Worm (Caenorhabditis elegans) whole organism, young adult: Measurements from ENCODE around the gene F59F5.4.

Experiments used
- B0019.2 ChIP-seq: fragments of 200-800 bp; sonication (Bioruptor generic); conservative IDR thresholded peaks from 2 replicates; pipeline ENCODE4 v1.3.6; 2022; ENCODE audit warnings: missing genetic modification reagents, missing genetic modification characterization, missing compliant biosample characterization
- B0261.1 ChIP-seq: sonication (generic microtip); optimal IDR thresholded peaks from 2 replicates; lab custom pipeline; 2016; ENCODE audit warnings: mild to moderate bottlenecking, missing genetic modification characterization, moderate library complexity, missing compliant biosample characterization
- C06A6.2 ChIP-seq: fragments of 200-800 bp; sonication (Bioruptor generic); conservative IDR thresholded peaks from 2 replicates; pipeline ENCODE4 v1.3.6; 2022; ENCODE audit warnings: missing genetic modification characterization, missing compliant biosample characterization
- F10E7.11 ChIP-seq: sonication (generic microtip); optimal IDR thresholded peaks from 2 replicates; lab custom pipeline; 2017; ENCODE audit warnings: mild to moderate bottlenecking, missing genetic modification characterization, moderate library complexity, missing compliant biosample characterization
- F22D6.2 ChIP-seq: sonication (generic microtip); optimal IDR thresholded peaks from 2 replicates; lab custom pipeline; 2016; ENCODE audit warnings: mild to moderate bottlenecking, missing genetic modification characterization, missing compliant biosample characterization
- F23B12.7 ChIP-seq: sonication (generic microtip); optimal IDR thresholded peaks from 2 replicates; lab custom pipeline; 2017; ENCODE audit warnings: missing genetic modification characterization, mild to moderate bottlenecking, missing compliant biosample characterization, antibody characterized with exemption, moderate library complexity; ENCODE audit not compliant: insufficient read depth
- F57A8.1 ChIP-seq: fragments of 200-800 bp; sonication (Bioruptor generic); optimal IDR thresholded peaks from 2 replicates; lab custom pipeline; 2018; ENCODE audit warnings: mild to moderate bottlenecking, missing genetic modification characterization, moderate library complexity, missing compliant biosample characterization
- ZK185.1 ChIP-seq: sonication (generic microtip); optimal IDR thresholded peaks from 2 replicates; lab custom pipeline; 2016; ENCODE audit warnings: mild to moderate bottlenecking, missing genetic modification characterization, missing compliant biosample characterization; ENCODE audit not compliant: poor library complexity, severe bottlenecking
- aptf-2 ChIP-seq: fragments of 200-800 bp; sonication (Bioruptor generic); conservative IDR thresholded peaks from 2 replicates; pipeline ENCODE4 v1.3.6; 2022; ENCODE audit warnings: missing genetic modification reagents, missing genetic modification characterization, missing compliant biosample characterization
- attf-5 ChIP-seq: fragments of 200-800 bp; sonication (Bioruptor generic); optimal IDR thresholded peaks from 2 replicates; lab custom pipeline; 2018; ENCODE audit warnings: mild to moderate bottlenecking, missing genetic modification characterization, missing compliant biosample characterization
- bed-1 ChIP-seq: fragments of 200-800 bp; sonication (Bioruptor generic); IDR thresholded peaks from 2 replicates; pipeline ENCODE4 v1.3.6; 2022; ENCODE audit warnings: missing genetic modification reagents, missing genetic modification characterization, missing compliant biosample characterization
- cebp-1 ChIP-seq, 2 experiments: fragments of 200-800 bp in 1 of 2; sonication (Bioruptor generic) in 1 of 2; sonication (generic microtip) in 1 of 2; IDR thresholded peaks in 1 of 2; optimal IDR thresholded peaks in 1 of 2; 2 replicates each; pipeline versions ENCODE4 v1.3.6 to Lab custom; 2017 to 2022; ENCODE audit warnings: missing compliant biosample characterization in 2 of 2, missing genetic modification characterization in 2 of 2, mild to moderate bottlenecking in 1 of 2, missing genetic modification reagents in 1 of 2, moderate library complexity in 1 of 2
- ceh-27 ChIP-seq: fragments of 200-800 bp; sonication (Bioruptor generic); optimal IDR thresholded peaks from 2 replicates; lab custom pipeline; 2018; ENCODE audit warnings: mild to moderate bottlenecking, missing genetic modification characterization, moderate library complexity, missing compliant biosample characterization
- ceh-40 ChIP-seq: fragments of 200-800 bp; sonication (Bioruptor generic); IDR thresholded peaks from 2 replicates; pipeline ENCODE4 v1.3.6; 2022; ENCODE audit warnings: missing genetic modification characterization, missing compliant biosample characterization
- chd-7 ChIP-seq: sonication (generic microtip); optimal IDR thresholded peaks from 2 replicates; lab custom pipeline; 2016; ENCODE audit warnings: mild to moderate bottlenecking, missing genetic modification characterization, moderate library complexity, missing compliant biosample characterization
- dox-1 ChIP-seq: fragments of 200-800 bp; sonication (Bioruptor generic); IDR thresholded peaks from 2 replicates; pipeline ENCODE4 v1.3.6; 2022; ENCODE audit warnings: missing genetic modification reagents, missing genetic modification characterization, missing compliant biosample characterization
- egl-44 ChIP-seq: fragments of 200-800 bp; sonication (Bioruptor generic); IDR thresholded peaks from 2 replicates; pipeline ENCODE4 v1.3.6; 2022; ENCODE audit warnings: missing genetic modification reagents, missing genetic modification characterization, missing compliant biosample characterization
- gei-17 ChIP-seq: fragments of 200-800 bp; sonication (Bioruptor generic); optimal IDR thresholded peaks from 2 replicates; lab custom pipeline; 2018; ENCODE audit warnings: mild to moderate bottlenecking, missing genetic modification characterization, missing compliant biosample characterization
- him-1 ChIP-seq: sonication (generic microtip); optimal IDR thresholded peaks from 2 replicates; lab custom pipeline; 2016; ENCODE audit warnings: missing genotype, missing genetic modification reagents, missing genetic modification characterization, missing compliant biosample characterization
- lin-40 ChIP-seq: sonication (generic microtip); optimal IDR thresholded peaks from 2 replicates; lab custom pipeline; 2016; ENCODE audit warnings: missing genetic modification characterization, mild to moderate bottlenecking, missing compliant biosample characterization, missing genotype, missing genetic modification reagents
- lin-54 ChIP-seq: fragments of 200-800 bp; sonication (Bioruptor generic); optimal IDR thresholded peaks from 2 replicates; lab custom pipeline; 2018; ENCODE audit warnings: mild to moderate bottlenecking, missing genetic modification characterization, missing compliant biosample characterization
- lir-1 ChIP-seq: fragments of 200-800 bp; sonication (Bioruptor generic); conservative IDR thresholded peaks from 2 replicates; pipeline ENCODE4 v1.3.6; 2022; ENCODE audit warnings: missing genetic modification reagents, missing genetic modification characterization, missing compliant biosample characterization
- lsl-1 ChIP-seq: fragments of 200-800 bp; sonication (Bioruptor generic); optimal IDR thresholded peaks from 2 replicates; lab custom pipeline; 2018; ENCODE audit warnings: mild to moderate bottlenecking, missing genetic modification characterization, moderate library complexity, missing compliant biosample characterization
- nhr-179 ChIP-seq: sonication (generic microtip); optimal IDR thresholded peaks from 2 replicates; lab custom pipeline; 2016; ENCODE audit warnings: mild to moderate bottlenecking, missing genetic modification characterization, missing compliant biosample characterization
- nhr-80 ChIP-seq: sonication (generic microtip); optimal IDR thresholded peaks from 2 replicates; lab custom pipeline; 2016; ENCODE audit warnings: missing genetic modification characterization, missing compliant biosample characterization
- snpc-1.3 ChIP-seq: sonication (generic microtip); optimal IDR thresholded peaks from 2 replicates; lab custom pipeline; 2017; ENCODE audit warnings: missing genetic modification characterization, mild to moderate bottlenecking, missing compliant biosample characterization, antibody characterized with exemption, moderate library complexity, missing genotype, missing genetic modification reagents; ENCODE audit not compliant: insufficient read depth
- snpc-3.4 ChIP-seq: sonication (generic microtip); optimal IDR thresholded peaks from 2 replicates; lab custom pipeline; 2017; ENCODE audit warnings: missing genetic modification characterization, mild to moderate bottlenecking, missing compliant biosample characterization, antibody characterized with exemption, moderate library complexity, missing genotype, missing genetic modification reagents
- tbx-9 ChIP-seq: sonication (generic microtip); optimal IDR thresholded peaks from 2 replicates; lab custom pipeline; 2016; ENCODE audit warnings: borderline replicate concordance, missing genetic modification characterization, inconsistent platforms, missing compliant biosample characterization
- unc-62 ChIP-seq: fragments of 150-350 bp; optimal IDR thresholded peaks from 2 replicates; lab custom pipeline; 2014; ENCODE audit warnings: missing biosample characterization, missing genetic modification reagents, missing genetic modification characterization
- zfh-2 ChIP-seq: fragments of 200-800 bp; sonication (Bioruptor generic); conservative IDR thresholded peaks from 2 replicates; pipeline ENCODE4 v1.3.6; 2022; ENCODE audit warnings: missing genetic modification reagents, missing genetic modification characterization, missing compliant biosample characterization
- ztf-18 ChIP-seq: sonication (generic microtip); optimal IDR thresholded peaks from 2 replicates; lab custom pipeline; 2016; ENCODE audit warnings: missing genotype, mild to moderate bottlenecking, missing genetic modification characterization, missing compliant biosample characterization
- ztf-22 ChIP-seq: fragments of 200-800 bp; sonication (Bioruptor generic); optimal IDR thresholded peaks from 2 replicates; lab custom pipeline; 2018; ENCODE audit warnings: mild to moderate bottlenecking, missing genetic modification characterization, moderate library complexity, missing compliant biosample characterization
- ztf-25 ChIP-seq: fragments of 200-800 bp; sonication (Bioruptor generic); IDR thresholded peaks from 2 replicates; pipeline ENCODE4 v1.3.6; 2022; ENCODE audit warnings: missing genetic modification reagents, missing genetic modification characterization, missing compliant biosample characterization

F59F5.4 gene

ce11 chrX:10524483-10524948, 18.3 kb upstream of the F59F5.4 start, which contains the start of the genes mboa-7 and git-1 (continued):
- no peak for TF ChIP-seq gei-17
- TF ChIP-seq dox-1 (GFP tag; lab: Robert Waterston, UW), result peak; percentile 67
- no peak for TF ChIP-seq tbx-9
- TF ChIP-seq snpc-1.3, result no peak
- TF ChIP-seq lsl-1 (GFP tag; lab: Kevin White, UChicago), result no peak
- TF ChIP-seq F57A8.1 (GFP tag; lab: Kevin White, UChicago), result no peak
- TF ChIP-seq ceh-40, result no peak
- TF ChIP-seq nhr-179 (tag; lab: Kevin White, UChicago), result no peak
- no peak for TF ChIP-seq B0019.2
- peak; percentile 71 for TF ChIP-seq nhr-80 (tag; lab: Kevin White, UChicago)
- no peak for TF ChIP-seq him-1
- TF ChIP-seq ztf-22 (GFP tag; lab: Kevin White, UChicago), result no peak
- no peak for TF ChIP-seq lin-54 (GFP tag; lab: Kevin White, UChicago)
- peak; percentile 51 for TF ChIP-seq lin-40 (tag; lab: Kevin White, UChicago)
- TF ChIP-seq ceh-27, result peak; percentile 15
- peak; percentile 6 for TF ChIP-seq attf-5 (GFP tag; lab: Kevin White, UChicago)
- no peak for TF ChIP-seq chd-7 (tag; lab: Kevin White, UChicago)
- TF ChIP-seq lir-1 (GFP tag; lab: Robert Waterston, UW), result no peak
- TF ChIP-seq F10E7.11, result no peak
- TF ChIP-seq C06A6.2 (GFP tag; lab: Robert Waterston, UW), result 0 out of 2 replicates have a peak, but pooled peaks have one; percentile 11
- TF ChIP-seq ztf-18 (tag; lab: Kevin White, UChicago), result peak; percentile 91

- no peak for TF ChIP-seq tbx-9
- 0 out of 2 replicates have a peak, but pooled peaks have one; percentile 58 for TF ChIP-seq dox-1 (GFP tag; lab: Robert Waterston, UW)
- peak; percentile 83 for TF ChIP-seq nhr-80 (tag; lab: Kevin White, UChicago)
- TF ChIP-seq cebp-1 (GFP tag; IDR thresholded peaks at IDR 0.05; lab: Robert Waterston, UW), result no peak
- peak; percentile 0 for TF ChIP-seq cebp-1 (tag; optimal IDR thresholded peaks at IDR 0.05; lab: Kevin White, UChicago)
These were observed 15.4 kb upstream of the F59F5.4 start for ce11 chrX:10527414-10527813.

ce11 chrX:10528993-10529392, 13.8 kb upstream of the F59F5.4 start, which contains the start of the genes F14F3.5 and slcf-1:
F14F3.5 (minus strand) TSS chrX:10529226.
slcf-1 (plus strand) TSS chrX:10529294.
- no peak for TF ChIP-seq zfh-2
- no peak for TF ChIP-seq ceh-40
- TF ChIP-seq egl-44 (GFP tag; lab: Robert Waterston, UW), result no peak
- no peak for TF ChIP-seq snpc-3.4 (tag; lab: Kevin White, UChicago)
- no peak for TF ChIP-seq B0261.1 (tag; lab: Kevin White, UChicago)
- peak; percentile 88 for TF ChIP-seq nhr-80 (tag; lab: Kevin White, UChicago)
- no peak for TF ChIP-seq aptf-2 (GFP tag; lab: Robert Waterston, UW)
- TF ChIP-seq dox-1 (GFP tag; lab: Robert Waterston, UW), result peak; percentile 46; the same call in 1 of the 2 replicates
- no peak for TF ChIP-seq F23B12.7 (tag; lab: Kevin White, UChicago)
- no peak for TF ChIP-seq ztf-25

ce11 chrX:10532180-10532833, 10.5 kb upstream of the F59F5.4 start:
- TF ChIP-seq bed-1 (GFP tag; lab: Robert Waterston, UW) (no peak), cebp-1 (GFP tag; IDR thresholded peaks at IDR 0.05; lab: Robert Waterston, UW) (no peak), cebp-1 (tag; optimal IDR thresholded peaks at IDR 0.05; lab: Kevin White, UChicago) (peak; percentile 16), nhr-80 (tag; lab: Kevin White, UChicago) (peak; percentile 53), F22D6.2 (tag; lab: Kevin White, UChicago) (no peak), unc-62 (peak; percentile 35), ZK185.1 (tag; lab: Kevin White, UChicago) (peak; percentile 1)
